Fruit fly (Drosophila melanogaster) whole organism, prepupa: Measurements from ENCODE around the gene CG31897.
A peak's percentile ranks its signal among the peaks of the same experiment; 100 is the strongest.

Source experiments
- CG10669 ChIP-seq: fragments of 200-800 bp; sonication (Bioruptor generic); optimal IDR thresholded peaks from 3 replicates; lab custom pipeline; 2018; ENCODE audit warnings: missing biosample characterization, mild to moderate bottlenecking, missing genetic modification characterization, moderate library complexity
- CG11294 ChIP-seq: fragments of 200-800 bp; sonication (Bioruptor generic); IDR thresholded peaks from 2 replicates; pipeline ENCODE4 v1.3.6; 2022; ENCODE audit warnings: missing biosample characterization, missing genetic modification characterization
- Eip78C ChIP-seq: fragments of 200-800 bp; sonication (Bioruptor generic); peaks from one replicate; lab custom pipeline; 2016; ENCODE audit warnings: missing biosample characterization, missing genetic modification characterization
- topi ChIP-seq: fragments of 200-800 bp; sonication (Bioruptor generic); optimal IDR thresholded peaks from 3 replicates; lab custom pipeline; 2016; ENCODE audit warnings: missing biosample characterization, missing genetic modification characterization

DNA sequence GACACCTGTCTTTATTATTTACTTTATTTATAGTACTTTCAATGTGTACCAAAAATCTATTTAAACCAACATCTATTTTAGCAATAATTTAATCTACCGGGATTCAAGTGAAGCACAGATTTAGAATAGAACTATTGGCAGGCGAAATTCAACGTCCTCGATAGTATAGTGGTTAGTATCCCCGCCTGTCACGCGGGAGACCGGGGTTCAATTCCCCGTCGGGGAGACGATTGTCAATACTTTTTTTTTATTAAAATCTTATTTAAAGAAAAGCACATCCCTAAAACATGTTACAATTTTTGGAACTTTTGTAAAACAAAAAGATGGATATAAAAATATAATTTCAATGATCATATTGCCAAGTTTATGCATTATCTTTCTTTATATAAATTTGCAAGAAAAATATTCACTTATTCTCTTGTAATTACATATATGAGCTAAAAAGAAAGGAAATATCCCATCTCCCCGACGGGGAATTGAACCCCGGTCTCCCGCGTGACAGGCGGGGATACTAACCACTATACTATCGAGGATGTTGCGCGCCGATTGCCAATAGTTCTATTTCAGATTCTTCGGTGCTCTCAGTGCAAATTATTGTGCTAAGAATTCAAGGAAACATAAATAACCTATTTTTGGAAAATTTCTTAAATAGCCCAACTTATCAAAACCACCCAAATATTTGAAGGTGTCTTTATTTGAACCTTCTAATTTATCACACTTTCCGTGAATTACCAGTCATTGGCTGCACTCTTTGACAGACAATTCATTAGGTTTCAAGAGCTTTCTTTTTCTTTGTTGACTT is 39.6 kb downstream of the CG31897 start, which contains the start of gene CG43796:
- TF ChIP-seq topi (GFP tag; lab: Kevin White, UChicago) (no peak), Eip78C (peak; percentile 50), CG11294 (GFP tag; lab: Robert Waterston, UW) (no peak), CG10669 (GFP tag; lab: Kevin White, UChicago) (no peak)
